Worm (Caenorhabditis elegans): ENCODE data around the gene epg-6.

- TF ChIP-seq ztf-28 (GFP tag; IDR thresholded peaks at IDR 0.05) (no peak), ama-1 (optimal IDR thresholded peaks at IDR 0.05) (no peak), ama-1 (GFP tag; optimal IDR thresholded peaks at IDR 0.05) (no peak), him-1 (tag; optimal IDR thresholded peaks at IDR 0.05) (no peak), lin-54 (GFP tag; optimal IDR thresholded peaks at IDR 0.05) (no peak), pha-4 (tag; optimal IDR thresholded peaks at IDR 0.05) (no peak), snpc-4 (GFP tag; optimal IDR thresholded peaks at IDR 0.05) (no peak), snpc-4 (tag; optimal IDR thresholded peaks at IDR 0.05) (no peak), lag-1 (GFP tag; IDR thresholded peaks at IDR 0.05) (no peak), rpc-1 (optimal IDR thresholded peaks at IDR 0.05) (no peak), rpc-1 (tag; optimal IDR thresholded peaks at IDR 0.05) (no peak), F57C9.4 (tag; optimal IDR thresholded peaks at IDR 0.05) (no peak), T26A5.8 (tag; optimal IDR thresholded peaks at IDR 0.05) (no peak), attf-3 (GFP tag; conservative IDR thresholded peaks at IDR 0.05) (no peak), repo-1 (tag; optimal IDR thresholded peaks at IDR 0.05) (no peak), unc-62 (GFP tag; optimal IDR thresholded peaks at IDR 0.05) (no peak), mes-4 (tag; optimal IDR thresholded peaks at IDR 0.05) (no peak)
Observed at ce11 chrIII:10577782-10578181, 22.2 kb downstream of the epg-6 start.
